Fruit fly (Drosophila melanogaster) whole organism, embryonic: ENCODE results near the gene Rab14.
A peak's percentile ranks its signal among the peaks of the same experiment; 100 is the strongest.

Experiments
- CG10462 ChIP-seq: fragments of 200-800 bp; sonication (Bioruptor generic); optimal IDR thresholded peaks from 2 replicates; lab custom pipeline; 2016; ENCODE audit warnings: missing biosample characterization, missing genetic modification characterization
- CG12104 ChIP-seq: fragments of 200-800 bp; sonication (Bioruptor generic); optimal IDR thresholded peaks from 3 replicates; lab custom pipeline; 2016; ENCODE audit warnings: missing biosample characterization, missing genetic modification characterization
- CG13123 ChIP-seq: fragments of 200-800 bp; sonication (Bioruptor generic); optimal IDR thresholded peaks from 2 replicates; lab custom pipeline; 2016; ENCODE audit warnings: missing biosample characterization, missing genetic modification characterization
- CG13287 ChIP-seq: fragments of 200-800 bp; sonication (Bioruptor generic); IDR thresholded peaks from 2 replicates; pipeline ENCODE4 v1.3.6; 2022; ENCODE audit warnings: missing biosample characterization, missing genetic modification characterization; ENCODE audit not compliant: partially characterized antibody
- CG14014 ChIP-seq: fragments of 200-800 bp; sonication (Bioruptor generic); IDR thresholded peaks from 2 replicates; pipeline ENCODE4 v1.3.6; 2022; ENCODE audit warnings: missing biosample characterization, missing genetic modification characterization
- CG17328 ChIP-seq: fragments of 200-800 bp; sonication (Bioruptor generic); IDR thresholded peaks from 2 replicates; pipeline ENCODE4 v1.3.6; 2022; ENCODE audit warnings: missing biosample characterization, missing genetic modification characterization
- CG17612 ChIP-seq: fragments of 200-800 bp; sonication (Bioruptor generic); IDR thresholded peaks from 2 replicates; pipeline ENCODE4 v1.3.6; 2022; ENCODE audit warnings: missing biosample characterization, missing genetic modification characterization
- CG2875 ChIP-seq: fragments of 200-800 bp; sonication (Bioruptor generic); optimal IDR thresholded peaks from 2 replicates; lab custom pipeline; 2017; ENCODE audit warnings: missing biosample characterization, mild to moderate bottlenecking, missing genetic modification characterization, missing genetic modification reagents
- CG43689 ChIP-seq: fragments of 200-800 bp; sonication (Bioruptor generic); IDR thresholded peaks from 2 replicates; pipeline ENCODE4 v1.3.6; 2022; ENCODE audit warnings: missing biosample characterization, missing genetic modification characterization
- CG5180 ChIP-seq: fragments of 200-800 bp; sonication (Bioruptor generic); optimal IDR thresholded peaks from 3 replicates; lab custom pipeline; 2017; ENCODE audit warnings: missing biosample characterization, missing genetic modification characterization, mild to moderate bottlenecking, moderate library complexity, missing genetic modification reagents
- CG6254 ChIP-seq: fragments of 200-800 bp; sonication (Bioruptor generic); optimal IDR thresholded peaks from 3 replicates; lab custom pipeline; 2017; ENCODE audit warnings: mild to moderate bottlenecking, missing biosample characterization, missing genetic modification reagents, missing genetic modification characterization
- CG6854 ChIP-seq: fragments of 200-800 bp; sonication (Bioruptor generic); optimal IDR thresholded peaks from 3 replicates; lab custom pipeline; 2017; ENCODE audit warnings: missing biosample characterization, mild to moderate bottlenecking, missing genetic modification characterization
- CG8359 ChIP-seq: fragments of 200-800 bp; sonication (Bioruptor generic); optimal IDR thresholded peaks from 2 replicates; lab custom pipeline; 2017; ENCODE audit warnings: missing biosample characterization, mild to moderate bottlenecking, missing genetic modification characterization, borderline replicate concordance
- CG8924 ChIP-seq: fragments of 200-800 bp; optimal IDR thresholded peaks from 3 replicates; lab custom pipeline; 2019; ENCODE audit warnings: missing biosample characterization, mild to moderate bottlenecking, missing genetic modification characterization, moderate library complexity
- CG9797 ChIP-seq: fragments of 200-800 bp; sonication (Bioruptor generic); optimal IDR thresholded peaks from 3 replicates; lab custom pipeline; 2018; ENCODE audit warnings: missing biosample characterization, mild to moderate bottlenecking, missing genetic modification characterization
- Chrac-16 ChIP-seq: fragments of 200-800 bp; sonication (Bioruptor generic); optimal IDR thresholded peaks from 3 replicates; lab custom pipeline; 2016; ENCODE audit warnings: missing biosample characterization, missing genetic modification characterization
- CoRest ChIP-seq: fragments of 200-800 bp; sonication (Bioruptor generic); optimal IDR thresholded peaks from 3 replicates; lab custom pipeline; 2018; ENCODE audit warnings: missing biosample characterization, mild to moderate bottlenecking, missing genetic modification characterization, moderate library complexity
- Dfd ChIP-seq, 2 experiments: fragments of >200 bp; optimal IDR thresholded peaks; 2 replicates each; lab custom pipeline; 2017; ENCODE audit warnings: missing biosample characterization in 2 of 2, missing genetic modification characterization in 2 of 2
- Fer2 ChIP-seq: fragments of 200-800 bp; sonication (Bioruptor generic); optimal IDR thresholded peaks from 2 replicates; lab custom pipeline; 2018; ENCODE audit warnings: missing biosample characterization, mild to moderate bottlenecking, missing genetic modification characterization, moderate library complexity
- Gsc ChIP-seq: fragments of 200-800 bp; sonication (Bioruptor generic); IDR thresholded peaks from 2 replicates; pipeline ENCODE4 v1.3.6; 2022; ENCODE audit warnings: missing biosample characterization, missing genetic modification characterization
- Med ChIP-seq: fragments of 200-800 bp; sonication (Bioruptor generic); peaks from one replicate; lab custom pipeline; 2016; ENCODE audit warnings: missing biosample characterization, missing genetic modification characterization, mild to moderate bottlenecking, inconsistent platforms, moderate library complexity
- NC2α ChIP-seq: fragments of 200-800 bp; sonication (Bioruptor generic); optimal IDR thresholded peaks from 2 replicates; lab custom pipeline; 2016; ENCODE audit warnings: missing biosample characterization, missing genetic modification characterization
- Neu2 ChIP-seq: fragments of 200-800 bp; sonication (Bioruptor generic); optimal IDR thresholded peaks from 3 replicates; lab custom pipeline; 2016; ENCODE audit warnings: missing biosample characterization, missing genetic modification characterization, borderline replicate concordance
- NfI ChIP-seq: fragments of 200-800 bp; sonication (Bioruptor generic); optimal IDR thresholded peaks from 3 replicates; lab custom pipeline; 2018; ENCODE audit warnings: missing biosample characterization, mild to moderate bottlenecking, missing genetic modification characterization, moderate library complexity
- Ravus ChIP-seq: fragments of 200-800 bp; sonication (Bioruptor generic); IDR thresholded peaks from 2 replicates; pipeline ENCODE4 v1.3.6; 2022; ENCODE audit warnings: missing biosample characterization, missing genetic modification characterization
- Sin3A ChIP-seq: fragments of >200 bp; optimal IDR thresholded peaks from 2 replicates; lab custom pipeline; 2018
- Sox102F ChIP-seq: fragments of 200-800 bp; sonication (Bioruptor generic); optimal IDR thresholded peaks from 2 replicates; lab custom pipeline; 2018; ENCODE audit warnings: missing biosample characterization, mild to moderate bottlenecking, missing genetic modification characterization, moderate library complexity
- Ssrp ChIP-seq: fragments of 200-800 bp; sonication (Bioruptor generic); optimal IDR thresholded peaks from 2 replicates; lab custom pipeline; 2018; ENCODE audit warnings: missing biosample characterization, mild to moderate bottlenecking, missing genetic modification characterization, moderate library complexity
- abd-A ChIP-seq: fragments of 200-800 bp; sonication (Bioruptor generic); optimal IDR thresholded peaks from 3 replicates; lab custom pipeline; 2019; ENCODE audit warnings: missing biosample characterization, mild to moderate bottlenecking, missing genetic modification characterization, moderate library complexity
- ac ChIP-seq: fragments of 200-800 bp; sonication (Bioruptor generic); optimal IDR thresholded peaks from 3 replicates; lab custom pipeline; 2017; ENCODE audit warnings: missing biosample characterization, mild to moderate bottlenecking, missing genetic modification characterization
- bab2 ChIP-seq: fragments of 200-800 bp; sonication (Bioruptor generic); optimal IDR thresholded peaks from 2 replicates; lab custom pipeline; 2016; ENCODE audit warnings: missing biosample characterization, missing genetic modification characterization
- cato ChIP-seq: fragments of 200-800 bp; sonication (Bioruptor generic); optimal IDR thresholded peaks from 2 replicates; lab custom pipeline; 2016; ENCODE audit warnings: missing biosample characterization, missing genetic modification characterization, borderline replicate concordance
- caup ChIP-seq: fragments of 200-800 bp; sonication (Bioruptor generic); optimal IDR thresholded peaks from 3 replicates; lab custom pipeline; 2017; ENCODE audit warnings: missing biosample characterization, mild to moderate bottlenecking, missing genetic modification characterization, moderate library complexity; ENCODE audit not compliant: severe bottlenecking
- crc ChIP-seq: fragments of 200-800 bp; sonication (Bioruptor generic); optimal IDR thresholded peaks from 2 replicates; lab custom pipeline; 2016; ENCODE audit warnings: missing biosample characterization, missing genetic modification characterization
- croc ChIP-seq: fragments of 200-800 bp; sonication (Bioruptor generic); conservative IDR thresholded peaks from 3 replicates; pipeline ENCODE4 v1.3.6; 2022; ENCODE audit warnings: missing biosample characterization, missing genetic modification characterization
- dan ChIP-seq: fragments of 200-800 bp; sonication (Bioruptor generic); IDR thresholded peaks from 2 replicates; pipeline ENCODE4 v1.3.6; 2022; ENCODE audit warnings: missing biosample characterization, missing genetic modification characterization
- dati ChIP-seq: fragments of 200-800 bp; sonication (Bioruptor generic); IDR thresholded peaks from 2 replicates; pipeline ENCODE4 v1.3.6; 2022; ENCODE audit warnings: missing biosample characterization, missing genetic modification characterization
- dmrt11E ChIP-seq: fragments of 200-800 bp; sonication (Bioruptor generic); optimal IDR thresholded peaks from 3 replicates; lab custom pipeline; 2018; ENCODE audit warnings: missing biosample characterization, mild to moderate bottlenecking, missing genetic modification characterization, moderate library complexity
- dmrt99B ChIP-seq: fragments of 200-800 bp; sonication (Bioruptor generic); optimal IDR thresholded peaks from 2 replicates; lab custom pipeline; 2018; ENCODE audit warnings: missing biosample characterization, mild to moderate bottlenecking, missing genetic modification characterization, moderate library complexity
- fd96Cb ChIP-seq: fragments of 200-800 bp; sonication (Bioruptor generic); optimal IDR thresholded peaks from 2 replicates; lab custom pipeline; 2018; ENCODE audit warnings: missing biosample characterization, mild to moderate bottlenecking, missing genetic modification characterization, moderate library complexity
- grn ChIP-seq: fragments of 200-800 bp; sonication (Bioruptor generic); optimal IDR thresholded peaks from 3 replicates; lab custom pipeline; 2017; ENCODE audit warnings: missing biosample characterization, missing genetic modification characterization
- lov ChIP-seq, 2 experiments: fragments of 200-800 bp in 1 of 2; fragments of >200 bp in 1 of 2; sonication (Bioruptor generic) in 1 of 2; IDR thresholded peaks in 1 of 2; optimal IDR thresholded peaks in 1 of 2; 2 replicates in 1 of 2; 3 replicates in 1 of 2; pipeline versions ENCODE4 v1.3.6 to Lab custom; 2017 to 2022; ENCODE audit warnings: missing biosample characterization in 1 of 2, missing genetic modification characterization in 1 of 2
- nmo ChIP-seq: fragments of 200-800 bp; sonication (Bioruptor generic); optimal IDR thresholded peaks from 2 replicates; lab custom pipeline; 2018; ENCODE audit warnings: missing biosample characterization, mild to moderate bottlenecking, missing genetic modification characterization, moderate library complexity
- onecut ChIP-seq: fragments of 200-800 bp; sonication (Bioruptor generic); IDR thresholded peaks from 2 replicates; pipeline ENCODE4 v1.3.6; 2022; ENCODE audit warnings: missing biosample characterization, missing genetic modification characterization
- pum ChIP-seq: fragments of 200-800 bp; sonication (Bioruptor generic); optimal IDR thresholded peaks from 2 replicates; lab custom pipeline; 2016; ENCODE audit warnings: missing biosample characterization, missing genetic modification characterization
- seq ChIP-seq: fragments of 200-800 bp; sonication (Bioruptor generic); IDR thresholded peaks from 2 replicates; pipeline ENCODE4 v1.3.6; 2022; ENCODE audit warnings: missing biosample characterization, missing genetic modification characterization
- so ChIP-seq: fragments of 200-800 bp; sonication (Bioruptor generic); IDR thresholded peaks from 3 replicates; pipeline ENCODE4 v1.3.6; 2022; ENCODE audit warnings: missing biosample characterization, missing genetic modification characterization
- vnd ChIP-seq: fragments of 200-800 bp; sonication (Bioruptor generic); IDR thresholded peaks from 3 replicates; pipeline ENCODE4 v1.3.6; 2022; ENCODE audit warnings: missing biosample characterization, missing genetic modification characterization; ENCODE audit not compliant: partially characterized antibody
- zen2 ChIP-seq: fragments of 200-800 bp; sonication (Bioruptor generic); IDR thresholded peaks from 3 replicates; pipeline ENCODE4 v1.3.6; 2022; ENCODE audit warnings: missing biosample characterization, missing genetic modification characterization; ENCODE audit not compliant: partially characterized antibody

Gene Rab14

dm6 chr2L:14358780-14359462, 4.0 kb downstream of the Rab14 start, which contains the start of gene Pgant35A (continued):
- TF ChIP-seq CG6254 (GFP tag; lab: Kevin White, UChicago) (no peak), CG8924 (tag; lab: Kevin White, UChicago) (peak; percentile 40), Dfd (GFP tag; optimal IDR thresholded peaks at IDR 0.05; lab: Kevin White, UChicago) (no peak), zen2 (GFP tag; lab: Robert Waterston, UW) (no peak), CG6854 (no peak), croc (GFP tag; lab: Robert Waterston, UW) (no peak), CG9797 (GFP tag; lab: Kevin White, UChicago) (no peak), Fer2 (no peak), grn (GFP tag; lab: Kevin White, UChicago) (no peak), dan (GFP tag; lab: Robert Waterston, UW) (no peak), ac (GFP tag; lab: Kevin White, UChicago) (no peak), CG14014 (GFP tag; lab: Robert Waterston, UW) (no peak), cato (no peak), CG10462 (no peak), Gsc (GFP tag; lab: Robert Waterston, UW) (no peak), bab2 (peak; percentile 40), Sox102F (GFP tag; lab: Kevin White, UChicago) (peak; percentile 46), Med (GFP tag; lab: Kevin White, UChicago) (peak; percentile 78), Neu2 (no peak), dati (GFP tag; lab: Robert Waterston, UW) (no peak), Sin3A (peak; percentile 36), fd96Cb (tag; lab: Kevin White, UChicago) (no peak), NC2α (GFP tag; lab: Kevin White, UChicago) (no peak), vnd (GFP tag; lab: Robert Waterston, UW) (no peak), dmrt99B (tag; lab: Kevin White, UChicago) (peak; percentile 32), CG43689 (GFP tag; lab: Robert Waterston, UW) (no peak), CG13287 (no peak; the same call in 1 of the 2 replicates), CG13123 (GFP tag; lab: Kevin White, UChicago) (no peak), CG17612 (GFP tag; lab: Robert Waterston, UW) (no peak), CG5180 (no peak), crc (no peak), Chrac-16 (GFP tag; lab: Kevin White, UChicago) (peak; percentile 37), abd-A (tag; lab: Kevin White, UChicago) (peak; percentile 74), caup (no peak), CG8359 (GFP tag; lab: Kevin White, UChicago) (no peak), dmrt11E (no peak), lov (optimal IDR thresholded peaks at IDR 0.05; lab: Kevin White, UChicago) (no peak), lov (GFP tag; IDR thresholded peaks at IDR 0.05; lab: Robert Waterston, UW) (no peak), pum (GFP tag; lab: Kevin White, UChicago) (no peak), so (no peak), CG12104 (GFP tag; lab: Kevin White, UChicago) (no peak), CG17328 (GFP tag; lab: Robert Waterston, UW) (no peak), NfI (GFP tag; lab: Kevin White, UChicago) (peak; percentile 26), Ravus (no peak), onecut (no peak), CG2875 (GFP tag; lab: Kevin White, UChicago) (no peak), seq (GFP tag; lab: Robert Waterston, UW) (no peak), CoRest (tag; lab: Kevin White, UChicago) (peak; percentile 63), Ssrp (tag; lab: Kevin White, UChicago) (no peak), nmo (GFP tag; lab: Kevin White, UChicago) (peak; percentile 40)
